Worm (Caenorhabditis elegans) whole organism, L1 larva: Measurements from ENCODE around the gene T26C5.3.

Experiments
- C04F5.9 ChIP-seq: sonication (generic microtip); optimal IDR thresholded peaks from 2 replicates; lab custom pipeline; 2016; ENCODE audit warnings: missing genetic modification characterization, missing compliant biosample characterization
- C16A3.4 ChIP-seq: fragments of 150-350 bp; optimal IDR thresholded peaks from 2 replicates; lab custom pipeline; 2014; ENCODE audit warnings: missing biosample characterization, missing genetic modification characterization
- C34B4.2 ChIP-seq: sonication (generic microtip); optimal IDR thresholded peaks from 2 replicates; lab custom pipeline; 2017; ENCODE audit warnings: mild to moderate bottlenecking, missing genetic modification characterization, missing compliant biosample characterization
- Y116A8C.19 ChIP-seq: sonication (generic microtip); optimal IDR thresholded peaks from 2 replicates; lab custom pipeline; 2016; ENCODE audit warnings: missing compliant biosample characterization, missing genetic modification characterization, borderline replicate concordance
- alr-1 ChIP-seq: fragments of 200-800 bp; sonication (Bioruptor generic); optimal IDR thresholded peaks from 2 replicates; lab custom pipeline; 2018; ENCODE audit warnings: borderline replicate concordance, mild to moderate bottlenecking, missing genetic modification characterization, missing compliant biosample characterization
- aly-2 ChIP-seq: fragments of 150-350 bp; optimal IDR thresholded peaks from 2 replicates; lab custom pipeline; 2014; ENCODE audit warnings: missing biosample characterization, missing genetic modification characterization
- ama-1 ChIP-seq: fragments of 150-350 bp; optimal IDR thresholded peaks from 2 replicates; lab custom pipeline; 2014
- blmp-1 ChIP-seq: fragments of 150-350 bp; optimal IDR thresholded peaks from 2 replicates; lab custom pipeline; 2014; ENCODE audit warnings: missing biosample characterization, missing genetic modification characterization
- ceh-63 ChIP-seq: fragments of 200-800 bp; sonication (Bioruptor generic); optimal IDR thresholded peaks from 2 replicates; lab custom pipeline; 2018; ENCODE audit warnings: mild to moderate bottlenecking, missing genetic modification characterization, missing compliant biosample characterization
- ceh-82 ChIP-seq, 3 experiments: fragments of 150-350 bp in 1 of 3; sonication (generic microtip) in 2 of 3; optimal IDR thresholded peaks; 2 replicates each; lab custom pipeline; 2014 to 2017; ENCODE audit warnings: missing biosample characterization in 3 of 3, missing genetic modification characterization in 3 of 3
- ceh-88 ChIP-seq: fragments of 200-800 bp; sonication (Bioruptor generic); IDR thresholded peaks from 2 replicates; pipeline ENCODE4 v1.3.6; 2022; ENCODE audit warnings: missing genetic modification characterization, missing compliant biosample characterization
- ceh-90 ChIP-seq: sonication (generic microtip); optimal IDR thresholded peaks from 2 replicates; lab custom pipeline; 2016; ENCODE audit warnings: missing genetic modification characterization, missing compliant biosample characterization
- dsc-1 ChIP-seq: sonication (generic microtip); optimal IDR thresholded peaks from 2 replicates; lab custom pipeline; 2016; ENCODE audit warnings: mild to moderate bottlenecking, missing genetic modification characterization, missing compliant biosample characterization
- efl-1 ChIP-seq, 4 experiments: fragments of 150-350 bp; optimal IDR thresholded peaks in 3 of 4; peaks in 1 of 4; 1 replicate in 1 of 4; 2 replicates in 3 of 4; lab custom pipeline; 2014; ENCODE audit warnings: missing biosample characterization in 2 of 4, missing genetic modification characterization in 2 of 4, missing genetic modification reagents in 2 of 4
- elt-2 ChIP-seq: sonication (generic microtip); optimal IDR thresholded peaks from 2 replicates; lab custom pipeline; 2016; ENCODE audit warnings: missing genetic modification characterization, mild to moderate bottlenecking, inconsistent platforms, missing compliant biosample characterization, missing genetic modification reagents
- ets-5 ChIP-seq: fragments of 200-800 bp; sonication (Bioruptor generic); IDR thresholded peaks from 2 replicates; pipeline ENCODE4 v1.3.6; 2022; ENCODE audit warnings: missing genetic modification characterization, missing compliant biosample characterization
- grh-1 ChIP-seq: fragments of 200-800 bp; sonication (Bioruptor generic); IDR thresholded peaks from 2 replicates; pipeline ENCODE4 v1.3.6; 2022; ENCODE audit warnings: missing genetic modification reagents, missing genetic modification characterization, missing compliant biosample characterization
- hlh-17 ChIP-seq: fragments of 200-800 bp; sonication (Bioruptor generic); optimal IDR thresholded peaks from 2 replicates; lab custom pipeline; 2018; ENCODE audit warnings: missing genetic modification characterization, mild to moderate bottlenecking, missing compliant biosample characterization, moderate library complexity, borderline replicate concordance
- hlh-4 ChIP-seq: sonication (generic microtip); optimal IDR thresholded peaks from 2 replicates; lab custom pipeline; 2016; ENCODE audit warnings: mild to moderate bottlenecking, missing genetic modification characterization, missing compliant biosample characterization
- hpl-2 ChIP-seq: fragments of 150-350 bp; optimal IDR thresholded peaks from 2 replicates; lab custom pipeline; 2014; ENCODE audit warnings: missing biosample characterization, missing genetic modification reagents, missing genetic modification characterization
- irx-1 ChIP-seq: sonication (generic microtip); optimal IDR thresholded peaks from 2 replicates; lab custom pipeline; 2016; ENCODE audit warnings: missing genetic modification characterization, missing compliant biosample characterization
- lin-35 ChIP-seq, 2 experiments: fragments of 150-350 bp; optimal IDR thresholded peaks; 2 replicates each; lab custom pipeline; 2014; ENCODE audit warnings: missing biosample characterization in 2 of 2, missing genetic modification characterization in 2 of 2, missing genetic modification reagents in 2 of 2
- lin-39 ChIP-seq: fragments of 150-350 bp; optimal IDR thresholded peaks from 2 replicates; lab custom pipeline; 2014; ENCODE audit warnings: missing biosample characterization, missing genetic modification reagents, missing genetic modification characterization
- lir-3 ChIP-seq: sonication (generic microtip); optimal IDR thresholded peaks from 2 replicates; lab custom pipeline; 2016; ENCODE audit warnings: mild to moderate bottlenecking, missing genetic modification characterization, moderate library complexity, missing compliant biosample characterization; ENCODE audit not compliant: poor library complexity
- lsy-2 ChIP-seq, 2 experiments: fragments of 150-350 bp; optimal IDR thresholded peaks; 2 replicates each; lab custom pipeline; 2014; ENCODE audit warnings: missing biosample characterization in 2 of 2, missing genetic modification characterization in 2 of 2
- mef-2 ChIP-seq: fragments of 150-350 bp; optimal IDR thresholded peaks from 2 replicates; lab custom pipeline; 2014; ENCODE audit warnings: missing biosample characterization, missing genetic modification characterization
- mep-1 ChIP-seq: fragments of 150-350 bp; optimal IDR thresholded peaks from 2 replicates; lab custom pipeline; 2014; ENCODE audit warnings: missing biosample characterization, missing genetic modification characterization
- nhr-11 ChIP-seq: fragments of 150-350 bp; optimal IDR thresholded peaks from 2 replicates; lab custom pipeline; 2014; ENCODE audit warnings: missing biosample characterization, missing genetic modification characterization
- pag-3 ChIP-seq: sonication (generic microtip); optimal IDR thresholded peaks from 2 replicates; lab custom pipeline; 2017; ENCODE audit warnings: missing genetic modification characterization, mild to moderate bottlenecking, missing compliant biosample characterization, antibody characterized with exemption, borderline replicate concordance; ENCODE audit not compliant: insufficient read depth
- pqm-1 ChIP-seq: sonication (generic microtip); optimal IDR thresholded peaks from 3 replicates; lab custom pipeline; 2017; ENCODE audit warnings: missing biosample characterization, missing genetic modification characterization
- rnt-1 ChIP-seq: sonication (generic microtip); optimal IDR thresholded peaks from 2 replicates; lab custom pipeline; 2016; ENCODE audit warnings: mild to moderate bottlenecking, missing genetic modification characterization, moderate library complexity, missing compliant biosample characterization
- skn-1 ChIP-seq: fragments of 150-350 bp; optimal IDR thresholded peaks from 2 replicates; lab custom pipeline; 2014; ENCODE audit warnings: missing biosample characterization, missing genetic modification characterization
- snpc-4 ChIP-seq: fragments of 150-350 bp; optimal IDR thresholded peaks from 2 replicates; lab custom pipeline; 2014; ENCODE audit warnings: missing biosample characterization, missing genetic modification characterization
- sox-4 ChIP-seq: sonication (generic microtip); optimal IDR thresholded peaks from 2 replicates; lab custom pipeline; 2016; ENCODE audit warnings: missing genetic modification characterization, missing compliant biosample characterization
- sptf-1 ChIP-seq: fragments of 150-350 bp; optimal IDR thresholded peaks from 2 replicates; lab custom pipeline; 2014; ENCODE audit warnings: missing biosample characterization, missing genetic modification characterization
- sup-37 ChIP-seq: fragments of 200-800 bp; sonication (Bioruptor generic); optimal IDR thresholded peaks from 2 replicates; lab custom pipeline; 2018; ENCODE audit warnings: mild to moderate bottlenecking, missing genetic modification characterization, missing compliant biosample characterization
- swsn-7 ChIP-seq: sonication (generic microtip); optimal IDR thresholded peaks from 2 replicates; lab custom pipeline; 2016; ENCODE audit warnings: missing genetic modification characterization, missing compliant biosample characterization
- unc-62 ChIP-seq: fragments of 150-350 bp; optimal IDR thresholded peaks from 2 replicates; lab custom pipeline; 2014; ENCODE audit warnings: missing biosample characterization, missing genetic modification reagents, missing genetic modification characterization
- unc-98 ChIP-seq: fragments of 200-800 bp; sonication (Bioruptor generic); IDR thresholded peaks from 2 replicates; pipeline ENCODE4 v1.3.6; 2022; ENCODE audit warnings: missing genetic modification characterization, missing compliant biosample characterization
- xbp-1 ChIP-seq: sonication (generic microtip); optimal IDR thresholded peaks from 2 replicates; lab custom pipeline; 2016; ENCODE audit warnings: missing genetic modification characterization, missing compliant biosample characterization
- zag-1 ChIP-seq: fragments of 150-350 bp; optimal IDR thresholded peaks from 2 replicates; lab custom pipeline; 2014; ENCODE audit warnings: missing biosample characterization, missing genetic modification characterization
- zip-4 ChIP-seq: fragments of 200-800 bp; sonication (Bioruptor generic); optimal IDR thresholded peaks from 2 replicates; lab custom pipeline; 2018; ENCODE audit warnings: mild to moderate bottlenecking, missing genetic modification characterization, moderate library complexity, missing compliant biosample characterization
- ztf-4 ChIP-seq: fragments of 150-350 bp; optimal IDR thresholded peaks from 2 replicates; lab custom pipeline; 2014; ENCODE audit warnings: missing biosample characterization, missing genetic modification characterization

T26C5.3 gene

ce11 chrII:9242804-9243203 is 6.4 kb downstream of the T26C5.3 start (continued):
- TF ChIP-seq irx-1 (tag; lab: Kevin White, UChicago), result peak; percentile 2
- TF ChIP-seq unc-98 (GFP tag; lab: Robert Waterston, UW), result no peak
- no peak for TF ChIP-seq unc-62
- TF ChIP-seq aly-2, result no peak
- no peak for TF ChIP-seq hlh-17 (GFP tag; lab: Kevin White, UChicago)
- TF ChIP-seq alr-1 (tag; lab: Kevin White, UChicago), result no peak
- TF ChIP-seq Y116A8C.19 (tag; lab: Kevin White, UChicago), result no peak
- TF ChIP-seq dsc-1 (tag; lab: Kevin White, UChicago), result peak; percentile 10
- peak; percentile 75 to 95 for TF ChIP-seq efl-1 (optimal IDR thresholded peaks at IDR 0.05; lab: Kevin White, UChicago)
- peak; percentile 94 to 99 for TF ChIP-seq efl-1 (GFP tag; optimal IDR thresholded peaks at IDR 0.05 in 1 of 2; lab: Kevin White, UChicago)
- no peak for TF ChIP-seq sptf-1 (tag; lab: Kevin White, UChicago)
- TF ChIP-seq mef-2 (tag; lab: Kevin White, UChicago), result no peak
- no peak for TF ChIP-seq sup-37 (GFP tag; lab: Kevin White, UChicago)
- TF ChIP-seq lir-3 (tag; lab: Kevin White, UChicago), result no peak
- no peak for TF ChIP-seq ets-5
- TF ChIP-seq nhr-11 (tag; lab: Kevin White, UChicago), result no peak
- no peak for TF ChIP-seq ztf-4 (tag; lab: Kevin White, UChicago)
- no peak for TF ChIP-seq elt-2
- TF ChIP-seq lin-35 (GFP tag; optimal IDR thresholded peaks at IDR 0.05; lab: Kevin White, UChicago), result peak; percentile 92 to 95
- no peak for TF ChIP-seq ceh-90 (tag; lab: Kevin White, UChicago)
- no peak for TF ChIP-seq zip-4 (GFP tag; lab: Kevin White, UChicago)
- no peak for TF ChIP-seq C34B4.2
- no peak for TF ChIP-seq pqm-1 (tag; lab: Kevin White, UChicago)
- TF ChIP-seq ceh-82 (tag; optimal IDR thresholded peaks at IDR 0.05; lab: Kevin White, UChicago), result peak; percentile 4 to 40 (median 36)
- TF ChIP-seq xbp-1, result peak; percentile 68
- peak; percentile 54 for TF ChIP-seq rnt-1 (tag; lab: Kevin White, UChicago)
- TF ChIP-seq lsy-2 (tag; optimal IDR thresholded peaks at IDR 0.05; lab: Kevin White, UChicago), result peak; percentile 72 to 79
- peak; percentile 46 for TF ChIP-seq skn-1 (tag; lab: Kevin White, UChicago)
- TF ChIP-seq ceh-63 (GFP tag; lab: Kevin White, UChicago), result no peak
- peak; percentile 49 for TF ChIP-seq blmp-1 (tag; lab: Kevin White, UChicago)
- TF ChIP-seq grh-1 (GFP tag; lab: Robert Waterston, UW), result 0 out of 2 replicates have a peak, but pooled peaks have one; percentile 6

ce11 chrII:9246648-9247047 is 10.3 kb downstream of the T26C5.3 start, which contains the start of gene T26C5.5:
Gene T26C5.5 (minus strand): TSS chrII:9246748.
- TF ChIP-seq sup-37 (GFP tag; lab: Kevin White, UChicago), result no peak
- TF ChIP-seq swsn-7 (tag; lab: Kevin White, UChicago), result no peak
- no peak for TF ChIP-seq C16A3.4 (tag; lab: Kevin White, UChicago)
- no peak for TF ChIP-seq sox-4 (tag; lab: Kevin White, UChicago)
- TF ChIP-seq irx-1 (tag; lab: Kevin White, UChicago), result no peak
- no peak for TF ChIP-seq hlh-4 (tag; lab: Kevin White, UChicago)
- no peak for TF ChIP-seq zag-1 (tag; lab: Kevin White, UChicago)
- TF ChIP-seq lin-39 (tag; lab: Kevin White, UChicago), result no peak
- TF ChIP-seq hpl-2, result no peak
- no peak for TF ChIP-seq ceh-88 (GFP tag; lab: Robert Waterston, UW)
- TF ChIP-seq Y116A8C.19 (tag; lab: Kevin White, UChicago), result no peak
- TF ChIP-seq snpc-4 (tag; lab: Kevin White, UChicago), result no peak
- TF ChIP-seq ama-1 (lab: Kevin White, UChicago), result no peak
- TF ChIP-seq efl-1 (optimal IDR thresholded peaks at IDR 0.05; lab: Kevin White, UChicago), result no peak
- TF ChIP-seq efl-1 (GFP tag; optimal IDR thresholded peaks at IDR 0.05 in 1 of 2; lab: Kevin White, UChicago), result no peak
- TF ChIP-seq grh-1 (GFP tag; lab: Robert Waterston, UW), result no peak
- no peak for TF ChIP-seq ceh-90 (tag; lab: Kevin White, UChicago)
- no peak for TF ChIP-seq mep-1
- TF ChIP-seq pag-3 (tag; lab: Kevin White, UChicago), result no peak
- no peak for TF ChIP-seq C04F5.9
